Fruit fly (Drosophila melanogaster) whole organism, embryonic: ENCODE measurements around the gene inc.

Experiments
- B-H1 ChIP-seq: fragments of 200-800 bp; sonication (Bioruptor generic); IDR thresholded peaks from 3 replicates; pipeline ENCODE4 v1.3.6; 2022; ENCODE audit warnings: missing biosample characterization, missing genetic modification characterization
- CG10267 ChIP-seq: fragments of 200-800 bp; sonication (Bioruptor generic); optimal IDR thresholded peaks from 2 replicates; lab custom pipeline; 2018; ENCODE audit warnings: missing biosample characterization, mild to moderate bottlenecking, missing genetic modification characterization, moderate library complexity
- CG10366 ChIP-seq: fragments of 200-800 bp; sonication (Bioruptor generic); IDR thresholded peaks from 2 replicates; pipeline ENCODE4 v1.3.6; 2022; ENCODE audit warnings: missing biosample characterization, missing genetic modification characterization
- CG10431 ChIP-seq: fragments of 200-800 bp; sonication (Bioruptor generic); optimal IDR thresholded peaks from 3 replicates; lab custom pipeline; 2018; ENCODE audit warnings: missing biosample characterization, mild to moderate bottlenecking, missing genetic modification characterization
- CG12104 ChIP-seq: fragments of 200-800 bp; sonication (Bioruptor generic); optimal IDR thresholded peaks from 3 replicates; lab custom pipeline; 2016; ENCODE audit warnings: missing biosample characterization, missing genetic modification characterization
- CG12744 ChIP-seq: fragments of 200-800 bp; sonication (Bioruptor generic); optimal IDR thresholded peaks from 2 replicates; lab custom pipeline; 2016; ENCODE audit warnings: missing biosample characterization, missing genetic modification characterization
- CG14441 ChIP-seq: fragments of 200-800 bp; sonication (Bioruptor generic); IDR thresholded peaks from 2 replicates; pipeline ENCODE4 v1.3.6; 2022; ENCODE audit warnings: missing biosample characterization, missing genetic modification characterization
- CG15011 ChIP-seq: fragments of 200-800 bp; sonication (Bioruptor generic); optimal IDR thresholded peaks from 3 replicates; lab custom pipeline; 2018; ENCODE audit warnings: missing biosample characterization, mild to moderate bottlenecking, missing genetic modification characterization
- CG15696 ChIP-seq: fragments of 200-800 bp; sonication (Bioruptor generic); optimal IDR thresholded peaks from 2 replicates; lab custom pipeline; 2019; ENCODE audit warnings: missing biosample characterization, mild to moderate bottlenecking, missing genetic modification characterization, moderate library complexity
- CG16863 ChIP-seq: fragments of 200-800 bp; sonication (Bioruptor generic); optimal IDR thresholded peaks from 3 replicates; lab custom pipeline; 2016; ENCODE audit warnings: missing biosample characterization, missing genetic modification characterization
- CG1792 ChIP-seq: fragments of 200-800 bp; sonication (Bioruptor generic); optimal IDR thresholded peaks from 2 replicates; lab custom pipeline; 2016; ENCODE audit warnings: missing biosample characterization, missing genetic modification characterization
- CG30403 ChIP-seq: fragments of 200-800 bp; sonication (Bioruptor generic); optimal IDR thresholded peaks from 3 replicates; lab custom pipeline; 2016; ENCODE audit warnings: missing biosample characterization, missing genetic modification characterization
- CG4328 ChIP-seq: fragments of 200-800 bp; sonication (Bioruptor generic); optimal IDR thresholded peaks from 3 replicates; lab custom pipeline; 2017; ENCODE audit warnings: missing biosample characterization, missing genetic modification reagents, missing genetic modification characterization
- CG6272 ChIP-seq: fragments of 200-800 bp; sonication (Bioruptor generic); IDR thresholded peaks from 2 replicates; pipeline ENCODE4 v1.3.6; 2022; ENCODE audit warnings: missing biosample characterization, missing genetic modification characterization
- CG7786 ChIP-seq: fragments of 200-800 bp; sonication (Bioruptor generic); optimal IDR thresholded peaks from 2 replicates; lab custom pipeline; 2016; ENCODE audit warnings: missing biosample characterization, missing genetic modification characterization
- CG7987 ChIP-seq: fragments of 200-800 bp; sonication (Bioruptor generic); optimal IDR thresholded peaks from 2 replicates; lab custom pipeline; 2018; ENCODE audit warnings: missing biosample characterization, mild to moderate bottlenecking, missing genetic modification characterization, moderate library complexity
- CG9727 ChIP-seq: fragments of 200-800 bp; sonication (Bioruptor generic); optimal IDR thresholded peaks from 3 replicates; lab custom pipeline; 2017; ENCODE audit warnings: missing biosample characterization, mild to moderate bottlenecking, missing genetic modification characterization
- Chrac-16 ChIP-seq: fragments of 200-800 bp; sonication (Bioruptor generic); optimal IDR thresholded peaks from 3 replicates; lab custom pipeline; 2016; ENCODE audit warnings: missing biosample characterization, missing genetic modification characterization
- Deaf1 ChIP-seq: fragments of 200-800 bp; optimal IDR thresholded peaks from 3 replicates; lab custom pipeline; 2019; ENCODE audit warnings: missing biosample characterization, mild to moderate bottlenecking, missing genetic modification characterization, moderate library complexity
- Drgx ChIP-seq: fragments of 200-800 bp; sonication (Bioruptor generic); IDR thresholded peaks from 2 replicates; pipeline ENCODE4 v1.3.6; 2022; ENCODE audit warnings: missing biosample characterization, missing genetic modification characterization
- Eip74EF ChIP-seq, 2 experiments: fragments of 200-800 bp in 1 of 2; fragments of >200 bp in 1 of 2; sonication (Bioruptor generic) in 1 of 2; optimal IDR thresholded peaks; 2 replicates each; lab custom pipeline; 2017 to 2019; ENCODE audit warnings: missing biosample characterization in 2 of 2, missing genetic modification characterization in 2 of 2, mild to moderate bottlenecking in 1 of 2, moderate library complexity in 1 of 2
- Fer1 ChIP-seq: fragments of 200-800 bp; sonication (Bioruptor generic); optimal IDR thresholded peaks from 2 replicates; lab custom pipeline; 2017; ENCODE audit warnings: missing biosample characterization, mild to moderate bottlenecking, missing genetic modification characterization
- HLH3B ChIP-seq: fragments of 200-800 bp; sonication (Bioruptor generic); IDR thresholded peaks from 2 replicates; pipeline ENCODE4 v1.3.6; 2022; ENCODE audit warnings: missing biosample characterization, missing genetic modification characterization
- Hr39 ChIP-seq: fragments of >200 bp; optimal IDR thresholded peaks from 2 replicates; lab custom pipeline; 2017
- Lim3 ChIP-seq: fragments of 200-800 bp; sonication (Bioruptor generic); IDR thresholded peaks from 2 replicates; pipeline ENCODE4 v1.3.6; 2022; ENCODE audit warnings: missing biosample characterization, missing genetic modification characterization
- MTF-1 ChIP-seq: fragments of 200-800 bp; sonication (Bioruptor generic); optimal IDR thresholded peaks from 2 replicates; lab custom pipeline; 2018; ENCODE audit warnings: missing biosample characterization, mild to moderate bottlenecking, missing genetic modification characterization, borderline replicate concordance
- Max ChIP-seq: fragments of 200-800 bp; sonication (Bioruptor generic); optimal IDR thresholded peaks from 2 replicates; lab custom pipeline; 2016; ENCODE audit warnings: missing biosample characterization, mild to moderate bottlenecking, missing genetic modification characterization
- Nf-YC ChIP-seq: fragments of 200-800 bp; optimal IDR thresholded peaks from 3 replicates; lab custom pipeline; 2019; ENCODE audit warnings: missing biosample characterization, mild to moderate bottlenecking, missing genetic modification characterization, moderate library complexity
- NfI ChIP-seq: fragments of 200-800 bp; sonication (Bioruptor generic); optimal IDR thresholded peaks from 3 replicates; lab custom pipeline; 2018; ENCODE audit warnings: missing biosample characterization, mild to moderate bottlenecking, missing genetic modification characterization, moderate library complexity
- Oaz ChIP-seq: fragments of 200-800 bp; sonication (Bioruptor generic); IDR thresholded peaks from 2 replicates; pipeline ENCODE4 v1.3.6; 2022; ENCODE audit warnings: missing biosample characterization, missing genetic modification characterization
- PHDP ChIP-seq: fragments of 200-800 bp; sonication (Bioruptor generic); optimal IDR thresholded peaks from 3 replicates; lab custom pipeline; 2018; ENCODE audit warnings: missing biosample characterization, mild to moderate bottlenecking, missing genetic modification characterization, moderate library complexity
- Poxn ChIP-seq: fragments of 200-800 bp; sonication (Bioruptor generic); IDR thresholded peaks from 2 replicates; pipeline ENCODE4 v1.3.6; 2022; ENCODE audit warnings: missing biosample characterization, missing genetic modification characterization
- Sry-β ChIP-seq: fragments of 200-800 bp; sonication (Bioruptor generic); optimal IDR thresholded peaks from 2 replicates; lab custom pipeline; 2018; ENCODE audit warnings: missing biosample characterization, mild to moderate bottlenecking, missing genetic modification characterization, moderate library complexity
- Stat92E ChIP-seq, 3 experiments: fragments of >200 bp in 2 of 3; fragments of 200-800 bp in 1 of 3; sonication (Bioruptor generic) in 1 of 3; optimal IDR thresholded peaks; 2 replicates each; lab custom pipeline; 2017 to 2019; ENCODE audit warnings: missing biosample characterization in 3 of 3, missing genetic modification characterization in 3 of 3, mild to moderate bottlenecking in 1 of 3, moderate library complexity in 1 of 3
- Tbp ChIP-seq: fragments of >200 bp; optimal IDR thresholded peaks from 2 replicates; lab custom pipeline; 2018; ENCODE audit warnings: missing biosample characterization, missing genetic modification characterization
- ac ChIP-seq: fragments of 200-800 bp; sonication (Bioruptor generic); optimal IDR thresholded peaks from 3 replicates; lab custom pipeline; 2017; ENCODE audit warnings: missing biosample characterization, mild to moderate bottlenecking, missing genetic modification characterization
- ash1 ChIP-seq: fragments of 200-800 bp; sonication (Bioruptor generic); optimal IDR thresholded peaks from 2 replicates; lab custom pipeline; 2018; ENCODE audit warnings: missing biosample characterization, mild to moderate bottlenecking, missing genetic modification characterization
- cato ChIP-seq: fragments of 200-800 bp; sonication (Bioruptor generic); optimal IDR thresholded peaks from 2 replicates; lab custom pipeline; 2016; ENCODE audit warnings: missing biosample characterization, missing genetic modification characterization, borderline replicate concordance
- crc ChIP-seq: fragments of 200-800 bp; sonication (Bioruptor generic); optimal IDR thresholded peaks from 2 replicates; lab custom pipeline; 2016; ENCODE audit warnings: missing biosample characterization, missing genetic modification characterization
- ewg ChIP-seq: fragments of 200-800 bp; sonication (Bioruptor generic); optimal IDR thresholded peaks from 3 replicates; lab custom pipeline; 2017; ENCODE audit warnings: mild to moderate bottlenecking, missing biosample characterization, missing genetic modification reagents, missing genetic modification characterization
- fd102C ChIP-seq: fragments of 200-800 bp; sonication (Bioruptor generic); optimal IDR thresholded peaks from 2 replicates; lab custom pipeline; 2018; ENCODE audit warnings: missing biosample characterization, mild to moderate bottlenecking, missing genetic modification characterization, moderate library complexity
- grau ChIP-seq: fragments of 200-800 bp; optimal IDR thresholded peaks from 3 replicates; lab custom pipeline; 2019; ENCODE audit warnings: missing biosample characterization, mild to moderate bottlenecking, missing genetic modification characterization, moderate library complexity
- grn ChIP-seq: fragments of 200-800 bp; sonication (Bioruptor generic); optimal IDR thresholded peaks from 3 replicates; lab custom pipeline; 2017; ENCODE audit warnings: missing biosample characterization, missing genetic modification characterization
- lmd ChIP-seq: fragments of 200-800 bp; sonication (Bioruptor generic); IDR thresholded peaks from 2 replicates; pipeline ENCODE4 v1.3.6; 2022; ENCODE audit warnings: missing biosample characterization, missing genetic modification characterization
- mam ChIP-seq: fragments of 200-800 bp; sonication (Bioruptor generic); optimal IDR thresholded peaks from 3 replicates; lab custom pipeline; 2016; ENCODE audit warnings: missing biosample characterization, missing genetic modification characterization
- nerfin-2 ChIP-seq: fragments of 200-800 bp; sonication (Bioruptor generic); IDR thresholded peaks from 2 replicates; pipeline ENCODE4 v1.3.6; 2022; ENCODE audit warnings: missing biosample characterization, missing genetic modification characterization; ENCODE audit not compliant: partially characterized antibody
- phol ChIP-seq: fragments of 200-800 bp; sonication (Bioruptor generic); optimal IDR thresholded peaks from 3 replicates; lab custom pipeline; 2018; ENCODE audit warnings: missing biosample characterization, mild to moderate bottlenecking, missing genetic modification characterization, moderate library complexity
- scrt ChIP-seq: fragments of 200-800 bp; sonication (Bioruptor generic); optimal IDR thresholded peaks from 2 replicates; lab custom pipeline; 2018; ENCODE audit warnings: missing biosample characterization, mild to moderate bottlenecking, missing genetic modification characterization, moderate library complexity
- sim ChIP-seq: fragments of 200-800 bp; sonication (Bioruptor generic); IDR thresholded peaks from 2 replicates; pipeline ENCODE4 v1.3.6; 2022; ENCODE audit warnings: missing biosample characterization, missing genetic modification characterization
- stc ChIP-seq: fragments of 200-800 bp; sonication (Bioruptor generic); IDR thresholded peaks from 2 replicates; pipeline ENCODE4 v1.3.6; 2022; ENCODE audit warnings: missing biosample characterization, missing genetic modification characterization
- trem ChIP-seq: fragments of 200-800 bp; optimal IDR thresholded peaks from 3 replicates; lab custom pipeline; 2019; ENCODE audit warnings: missing biosample characterization, mild to moderate bottlenecking, missing genetic modification characterization, moderate library complexity

The inc gene

DNA sequence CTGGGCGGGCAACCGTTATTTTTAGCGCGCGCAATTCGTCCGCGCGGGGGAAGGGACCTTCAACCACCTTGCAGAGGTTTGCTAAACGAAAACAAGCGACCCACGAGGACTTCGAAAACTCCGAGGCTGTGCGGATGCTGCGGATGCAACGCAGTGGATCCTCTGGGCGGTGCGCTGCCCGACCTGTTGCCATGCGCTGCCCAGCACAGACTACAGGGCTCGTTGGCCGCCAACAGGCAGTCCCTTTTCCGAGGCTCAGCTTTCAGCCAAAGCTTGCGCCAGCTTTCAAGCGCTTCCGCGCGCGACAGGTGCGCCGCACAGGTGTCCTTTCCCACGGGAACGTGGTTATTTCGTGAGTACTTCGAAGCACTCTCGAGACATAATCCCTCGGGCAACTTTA lies 6.8 kb upstream of the inc start:
- no peak for TF ChIP-seq CG7786 (GFP tag; lab: Kevin White, UChicago)
- TF ChIP-seq CG10431 (GFP tag; lab: Kevin White, UChicago) = no peak
- TF ChIP-seq Deaf1 = peak; percentile 43
- 0 out of 2 replicates have a peak, but pooled peaks have one; percentile 3 for TF ChIP-seq Drgx
- TF ChIP-seq Sry-β (GFP tag; lab: Kevin White, UChicago) = no peak
- TF ChIP-seq CG10366 = no peak
- TF ChIP-seq CG15011 (GFP tag; lab: Kevin White, UChicago) = no peak
- TF ChIP-seq cato (GFP tag; lab: Kevin White, UChicago) = no peak
- TF ChIP-seq NfI (GFP tag; lab: Kevin White, UChicago) = no peak
- no peak for TF ChIP-seq lmd (GFP tag; lab: Robert Waterston, UW)
- no peak for TF ChIP-seq CG30403 (GFP tag; lab: Kevin White, UChicago)
- TF ChIP-seq scrt (GFP tag; lab: Kevin White, UChicago) = peak; percentile 92
- no peak for TF ChIP-seq CG4328 (GFP tag; lab: Kevin White, UChicago)
- no peak for TF ChIP-seq ash1 (GFP tag; lab: Kevin White, UChicago)
- TF ChIP-seq Fer1 (GFP tag; lab: Kevin White, UChicago) = peak; percentile 87

dm6 chrX:1476848-1477247 lies 6.4 kb upstream of the inc start, which contains the start of the genes Rab27 and mei-38:
Rab27 (minus strand) TSS chrX:1476974.
mei-38 (plus strand) TSS chrX:1477063.
- TF ChIP-seq trem (tag; lab: Kevin White, UChicago) = peak; percentile 33
- no peak for TF ChIP-seq stc (GFP tag; lab: Robert Waterston, UW)
- no peak for TF ChIP-seq grn
- TF ChIP-seq Eip74EF (GFP tag; optimal IDR thresholded peaks at IDR 0.05; lab: Kevin White, UChicago) = no peak
- TF ChIP-seq Stat92E (GFP tag; optimal IDR thresholded peaks at IDR 0.05; lab: Kevin White, UChicago) = no peak
- no peak for TF ChIP-seq PHDP (tag; lab: Kevin White, UChicago)
- peak; percentile 23 for TF ChIP-seq CG1792 (GFP tag; lab: Kevin White, UChicago)
- no peak for TF ChIP-seq CG7987
- no peak for TF ChIP-seq Hr39 (lab: Kevin White, UChicago)
- no peak for TF ChIP-seq Nf-YC (tag; lab: Kevin White, UChicago)
- TF ChIP-seq fd102C = no peak
- TF ChIP-seq HLH3B (GFP tag; lab: Robert Waterston, UW) = no peak
- no peak for TF ChIP-seq MTF-1 (GFP tag; lab: Kevin White, UChicago)
- TF ChIP-seq grau (tag; lab: Kevin White, UChicago) = no peak
- no peak for TF ChIP-seq ac (GFP tag; lab: Kevin White, UChicago)
- TF ChIP-seq CG12104 (GFP tag; lab: Kevin White, UChicago) = no peak
- no peak for TF ChIP-seq Oaz (GFP tag; lab: Robert Waterston, UW)
- TF ChIP-seq Max = no peak
- TF ChIP-seq CG14441 = no peak
- no peak for TF ChIP-seq Poxn (GFP tag; lab: Robert Waterston, UW)
- TF ChIP-seq CG12744 = no peak
- TF ChIP-seq Chrac-16 (GFP tag; lab: Kevin White, UChicago) = no peak
- peak; percentile 48 for TF ChIP-seq phol (tag; lab: Kevin White, UChicago)
- TF ChIP-seq CG9727 (GFP tag; lab: Kevin White, UChicago) = no peak
- TF ChIP-seq crc (GFP tag; lab: Kevin White, UChicago) = no peak
- TF ChIP-seq ewg = peak; percentile 68
- no peak for TF ChIP-seq B-H1 (GFP tag; lab: Robert Waterston, UW)
- TF ChIP-seq CG15696 (tag; lab: Kevin White, UChicago) = no peak
- no peak for TF ChIP-seq sim (GFP tag; lab: Robert Waterston, UW)
- peak; percentile 17 for TF ChIP-seq mam (GFP tag; lab: Kevin White, UChicago)
- no peak for TF ChIP-seq CG16863 (GFP tag; lab: Kevin White, UChicago)
- TF ChIP-seq nerfin-2 (GFP tag; lab: Robert Waterston, UW) = 0 out of 2 replicates have a peak, but pooled peaks have one; percentile 29
- peak; percentile 97 for TF ChIP-seq CG10267 (tag; lab: Kevin White, UChicago)
- no peak for TF ChIP-seq Lim3 (GFP tag; lab: Robert Waterston, UW)
- TF ChIP-seq Tbp = no peak
- no peak for TF ChIP-seq CG6272 (GFP tag; lab: Robert Waterston, UW)
